Worm (Caenorhabditis elegans): ENCODE data around the gene erh-1.

erh-1 gene

DNA sequence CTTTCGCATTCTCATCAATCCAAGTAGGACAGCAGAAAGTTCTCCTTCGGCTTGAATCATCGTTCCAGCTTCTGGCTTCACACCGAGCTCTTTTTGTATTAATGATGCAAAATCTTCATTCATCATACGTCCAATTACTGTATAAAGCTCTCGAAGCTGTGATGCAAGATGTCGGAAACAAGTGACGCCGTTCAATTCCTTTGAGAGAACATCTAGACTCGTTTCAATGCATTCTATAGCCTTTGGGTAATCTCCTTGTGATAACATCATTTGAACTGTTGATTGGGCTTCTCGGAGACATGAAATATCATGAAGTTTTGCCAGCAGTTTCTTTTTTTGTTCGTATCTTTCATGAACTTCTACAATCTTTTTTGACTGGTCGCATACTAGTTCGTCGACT, 10.4 kb downstream of the erh-1 start:
- TF ChIP-seq efl-1 (optimal IDR thresholded peaks at IDR 0.05), result no peak
- no peak for TF ChIP-seq efl-1 (GFP tag; optimal IDR thresholded peaks at IDR 0.05 in 1 of 2)

- no peak for TF ChIP-seq C04F5.9 (tag; optimal IDR thresholded peaks at IDR 0.05)
- TF ChIP-seq elt-2 (tag; optimal IDR thresholded peaks at IDR 0.05), result peak; percentile 80
These were observed 14.0 kb downstream of the erh-1 start, which contains the start of gene cat-4 for ce11 chrV:10564830-10565365. Gene cat-4 (plus strand): TSS chrV:10564880.

- TF ChIP-seq blmp-1 (tag; optimal IDR thresholded peaks at IDR 0.05) (peak; percentile 84), Y116A8C.19 (tag; optimal IDR thresholded peaks at IDR 0.05; ENCODE audit: borderline replicate concordance) (no peak), efl-1 (optimal IDR thresholded peaks at IDR 0.05) (no peak), efl-1 (GFP tag; optimal IDR thresholded peaks at IDR 0.05 in 1 of 2) (peak in 1 of 2 experiments; percentile 81), nhr-85 (tag) (peak; percentile 48), elt-3 (tag; optimal IDR thresholded peaks at IDR 0.05) (peak in 1 of 6 experiments; percentile 35), nhr-19 (GFP tag; conservative IDR thresholded peaks at IDR 0.05) (no peak)
These were observed 14.8 kb downstream of the erh-1 start for ce11 chrV:10564140-10564539.

- TF ChIP-seq swsn-7 (tag; optimal IDR thresholded peaks at IDR 0.05) (no peak), elt-2 (tag; optimal IDR thresholded peaks at IDR 0.05) (peak; percentile 52)
These were observed 16.1 kb downstream of the erh-1 start for ce11 chrV:10562817-10563216.

DNA sequence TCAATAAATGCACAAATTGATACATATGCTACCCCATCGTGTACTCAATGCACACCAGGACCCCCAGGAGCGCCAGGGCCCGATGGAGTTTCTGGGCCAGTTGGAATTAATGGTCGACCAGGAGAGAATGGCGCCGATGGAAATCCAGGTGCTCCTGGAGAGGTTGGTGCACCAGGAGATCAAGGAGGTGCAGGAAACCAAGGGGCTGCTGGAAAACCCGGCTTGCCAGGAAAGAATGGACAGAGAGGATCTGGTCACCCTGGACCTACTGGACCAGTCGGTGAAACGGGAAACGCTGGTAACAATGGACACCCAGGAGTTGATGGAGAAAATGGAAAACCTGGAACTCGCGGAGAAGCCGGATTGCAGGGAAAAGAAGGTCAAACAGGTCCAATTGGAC, 17.3 kb downstream of the erh-1 start:
- no peak for TF ChIP-seq grh-1 (GFP tag; IDR thresholded peaks at IDR 0.05)
- TF ChIP-seq fkh-4 (tag; optimal IDR thresholded peaks at IDR 0.05; ENCODE audit: borderline replicate concordance), result no peak
- TF ChIP-seq nhr-77 (tag; optimal IDR thresholded peaks at IDR 0.05), result no peak
- no peak for TF ChIP-seq fos-1 (tag; optimal IDR thresholded peaks at IDR 0.05)
- no peak for TF ChIP-seq nhr-85 (tag)
- no peak for TF ChIP-seq nhr-19 (GFP tag; conservative IDR thresholded peaks at IDR 0.05)
- TF ChIP-seq swsn-7 (tag; optimal IDR thresholded peaks at IDR 0.05), result no peak
- no peak for TF ChIP-seq elt-3 (tag; optimal IDR thresholded peaks at IDR 0.05)
- no peak for TF ChIP-seq sptf-1 (tag; optimal IDR thresholded peaks at IDR 0.05)
- no peak for TF ChIP-seq pqm-1 (tag; optimal IDR thresholded peaks at IDR 0.05)
- no peak for TF ChIP-seq mef-2 (tag; optimal IDR thresholded peaks at IDR 0.05)

- no peak for TF ChIP-seq dsc-1 (tag; optimal IDR thresholded peaks at IDR 0.05)
- TF ChIP-seq isw-1 (GFP tag; IDR thresholded peaks at IDR 0.05), result no peak
- no peak for TF ChIP-seq nhr-90 (tag; optimal IDR thresholded peaks at IDR 0.05; ENCODE audit: poor library complexity)
- TF ChIP-seq sup-37 (GFP tag; optimal IDR thresholded peaks at IDR 0.05), result no peak
- TF ChIP-seq nhr-84 (tag; optimal IDR thresholded peaks at IDR 0.05), result no peak
- no peak for TF ChIP-seq lsy-2 (tag; optimal IDR thresholded peaks at IDR 0.05)
- no peak for TF ChIP-seq elt-2 (tag; optimal IDR thresholded peaks at IDR 0.05)
- no peak for TF ChIP-seq ceh-90 (tag; optimal IDR thresholded peaks at IDR 0.05)
- TF ChIP-seq fkh-4 (tag; optimal IDR thresholded peaks at IDR 0.05; ENCODE audit: borderline replicate concordance), result no peak
- TF ChIP-seq ets-5 (GFP tag; IDR thresholded peaks at IDR 0.05), result no peak
- TF ChIP-seq blmp-1 (tag; optimal IDR thresholded peaks at IDR 0.05), result no peak
- TF ChIP-seq nhr-85 (tag), result no peak
- no peak for TF ChIP-seq C34B4.2 (tag; optimal IDR thresholded peaks at IDR 0.05)
- TF ChIP-seq unc-86 (tag; optimal IDR thresholded peaks at IDR 0.05), result no peak
- no peak for TF ChIP-seq lin-39 (tag; optimal IDR thresholded peaks at IDR 0.05)
- TF ChIP-seq ztf-11 (tag; optimal IDR thresholded peaks at IDR 0.05), result no peak
- no peak for TF ChIP-seq alr-1 (tag; optimal IDR thresholded peaks at IDR 0.05; ENCODE audit: borderline replicate concordance)
- TF ChIP-seq snu-23 (GFP tag; optimal IDR thresholded peaks at IDR 0.05), result no peak
- TF ChIP-seq F16B12.6 (tag; optimal IDR thresholded peaks at IDR 0.05), result no peak
- no peak for TF ChIP-seq Y116A8C.19 (tag; optimal IDR thresholded peaks at IDR 0.05; ENCODE audit: borderline replicate concordance)
These were observed 18.3 kb downstream of the erh-1 start, which contains the start of gene col-152 for ce11 chrV:10560621-10561020. Gene col-152 (plus strand): TSS chrV:10560921.

All from whole organism, L1 larva.